Worm (Caenorhabditis elegans): ENCODE results near the gene fbxa-136.

The fbxa-136 gene

DNA sequence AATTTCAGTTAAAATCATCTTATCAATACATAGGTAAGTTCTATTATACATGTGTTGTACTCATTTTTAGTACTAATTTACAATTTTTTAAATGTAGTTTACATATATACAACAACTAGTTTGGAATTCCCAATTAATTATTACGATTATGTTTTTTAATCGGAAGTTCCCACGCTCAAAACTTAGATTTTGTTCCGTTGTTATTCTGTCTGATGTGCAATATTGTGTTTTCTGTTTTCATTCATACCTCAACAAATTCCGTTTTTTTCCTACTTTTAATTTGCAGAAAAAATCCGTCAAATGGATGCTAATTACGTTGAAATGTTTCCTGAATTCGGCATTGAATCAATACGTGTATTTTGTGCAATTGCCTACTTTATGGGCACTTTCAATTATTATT lies 14.5 kb upstream of the fbxa-136 start, which contains the start of gene srw-31:
Gene srw-31, plus strand, starts transcription at position 301 of the 400 bp plus-strand sequence.
- TF ChIP-seq lin-32 (GFP tag; optimal IDR thresholded peaks at IDR 0.05): no peak
- TF ChIP-seq mep-1 (tag; optimal IDR thresholded peaks at IDR 0.05): no peak
- no peak for TF ChIP-seq nhr-237 (tag; optimal IDR thresholded peaks at IDR 0.05)
- TF ChIP-seq unc-120 (tag; optimal IDR thresholded peaks at IDR 0.05; ENCODE audit: poor library complexity, severe bottlenecking): no peak
- TF ChIP-seq nhr-76 (tag; optimal IDR thresholded peaks at IDR 0.05): no peak

DNA sequence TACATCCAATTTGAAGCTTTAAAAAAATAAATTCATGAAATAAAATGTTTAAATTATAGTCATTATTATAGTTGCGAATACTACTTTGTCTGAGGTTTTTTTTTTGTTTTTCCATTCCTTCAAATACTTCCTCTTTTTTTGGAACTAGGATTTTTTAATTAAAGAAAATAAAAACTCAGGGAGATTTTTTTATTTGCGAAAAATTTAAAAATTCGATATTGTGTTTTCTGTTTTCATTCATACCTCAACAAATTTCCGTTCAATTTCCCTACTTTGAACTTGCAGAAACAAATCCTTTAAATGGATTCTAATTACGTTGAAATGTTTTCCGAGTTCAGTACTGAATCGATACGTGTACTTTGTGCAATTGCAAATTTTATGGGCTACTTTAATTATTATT lies 12.3 kb upstream of the fbxa-136 start, which contains the start of gene srw-32:
Gene srw-32, plus strand, starts transcription at position 301 of the 400 bp plus-strand sequence.
- TF ChIP-seq hlh-1 (tag; optimal IDR thresholded peaks at IDR 0.05): no peak
- no peak for TF ChIP-seq tbx-8 (GFP tag; optimal IDR thresholded peaks at IDR 0.05)
- TF ChIP-seq mab-5 (tag; optimal IDR thresholded peaks at IDR 0.05): no peak

DNA sequence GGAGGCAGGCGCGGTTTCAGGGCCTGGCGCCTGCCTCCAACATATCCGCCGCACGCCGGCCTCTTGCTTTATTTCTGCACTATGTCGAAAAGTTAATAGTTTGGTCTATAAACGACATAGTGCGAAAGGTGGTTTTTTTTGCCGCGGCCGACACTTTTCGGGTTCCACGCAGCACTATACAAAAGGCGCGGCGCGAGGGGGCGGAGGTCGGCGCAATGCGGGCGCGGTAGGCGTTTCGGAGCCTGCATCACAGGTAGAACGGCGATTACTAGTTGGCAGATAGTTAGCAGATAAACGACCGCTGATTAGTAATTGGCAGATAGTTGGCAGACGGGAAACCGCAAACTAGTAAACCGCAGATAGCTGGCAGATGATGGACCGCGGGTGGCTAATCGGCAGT lies 8.1 kb upstream of the fbxa-136 start:
- TF ChIP-seq M03D4.4 (tag; optimal IDR thresholded peaks at IDR 0.05): no peak
- no peak for TF ChIP-seq nhr-76 (tag; optimal IDR thresholded peaks at IDR 0.05)
- no peak for TF ChIP-seq elt-3 (tag; optimal IDR thresholded peaks at IDR 0.05)
- no peak for TF ChIP-seq ceh-43 (GFP tag; optimal IDR thresholded peaks at IDR 0.05)
- TF ChIP-seq unc-62 (GFP tag; optimal IDR thresholded peaks at IDR 0.05): no peak
- no peak for TF ChIP-seq flh-1 (GFP tag; optimal IDR thresholded peaks at IDR 0.05)
- no peak for TF ChIP-seq elt-1 (tag; optimal IDR thresholded peaks at IDR 0.05; ENCODE audit: borderline replicate concordance, insufficient read depth)
- no peak for TF ChIP-seq nhr-237 (tag; optimal IDR thresholded peaks at IDR 0.05)
- no peak for TF ChIP-seq ham-2 (GFP tag; optimal IDR thresholded peaks at IDR 0.05)
- no peak for TF ChIP-seq ztf-11 (tag; optimal IDR thresholded peaks at IDR 0.05)
- TF ChIP-seq pha-4 (tag; optimal IDR thresholded peaks at IDR 0.05): no peak

DNA sequence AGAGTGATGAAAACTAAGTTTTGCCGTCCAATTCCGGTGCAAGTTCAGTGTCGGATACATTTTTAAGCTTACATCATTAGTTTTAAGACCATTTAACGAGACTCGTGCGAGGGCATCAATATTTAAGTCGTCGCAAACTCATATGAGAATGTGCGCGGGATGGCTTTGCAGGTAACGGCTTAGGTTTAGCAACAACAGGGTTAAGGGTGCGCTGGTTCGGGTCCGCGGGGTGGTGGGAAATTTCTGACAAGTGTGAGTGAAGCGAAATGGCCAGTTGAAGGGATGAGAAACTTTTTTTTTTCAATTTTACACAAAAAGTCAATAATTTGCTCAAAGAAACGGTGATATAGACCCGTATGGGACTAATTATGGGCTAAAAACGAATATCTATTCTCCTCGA lies 7.0 kb upstream of the fbxa-136 start:
- TF ChIP-seq ceh-43 (GFP tag; optimal IDR thresholded peaks at IDR 0.05): no peak
- no peak for TF ChIP-seq elt-1 (tag; optimal IDR thresholded peaks at IDR 0.05; ENCODE audit: borderline replicate concordance, insufficient read depth)
- no peak for TF ChIP-seq lin-32 (GFP tag; optimal IDR thresholded peaks at IDR 0.05)
- no peak for TF ChIP-seq zip-8 (tag; optimal IDR thresholded peaks at IDR 0.05)
- no peak for TF ChIP-seq ceh-83 (GFP tag; optimal IDR thresholded peaks at IDR 0.05)
- TF ChIP-seq lsy-2 (tag; optimal IDR thresholded peaks at IDR 0.05): no peak
- no peak for TF ChIP-seq hlh-1 (tag; optimal IDR thresholded peaks at IDR 0.05)
- TF ChIP-seq mep-1 (tag; optimal IDR thresholded peaks at IDR 0.05): no peak
- no peak for TF ChIP-seq lin-13 (tag; optimal IDR thresholded peaks at IDR 0.05)
- no peak for TF ChIP-seq sptf-1 (tag; optimal IDR thresholded peaks at IDR 0.05)
- no peak for TF ChIP-seq tbx-8 (GFP tag; optimal IDR thresholded peaks at IDR 0.05)
- TF ChIP-seq M03D4.4 (tag; optimal IDR thresholded peaks at IDR 0.05): no peak
- no peak for TF ChIP-seq pha-4 (tag; optimal IDR thresholded peaks at IDR 0.05)

DNA sequence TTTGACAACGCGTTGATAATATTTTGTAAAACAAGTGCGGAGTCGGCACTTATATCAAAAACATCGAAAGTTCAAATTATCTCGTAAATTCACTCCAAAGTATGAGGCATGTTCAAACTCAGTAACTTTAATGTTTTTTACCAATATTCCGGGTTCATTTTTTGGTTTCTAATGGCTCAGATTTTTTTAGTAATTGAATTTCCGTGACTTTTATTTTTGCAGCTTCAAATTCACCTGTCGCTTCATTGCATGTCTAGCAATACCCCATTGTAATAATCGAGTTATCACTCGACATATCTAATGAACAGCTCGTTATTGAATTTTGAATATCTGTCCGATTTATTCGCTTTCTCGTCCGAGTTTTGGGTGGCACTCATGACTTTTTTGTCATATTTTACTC lies 6.9 kb downstream of the fbxa-136 start, which contains the start of gene srz-90:
Gene srz-90, plus strand, starts transcription at position 301 of the 400 bp plus-strand sequence.
- TF ChIP-seq hlh-1 (tag; optimal IDR thresholded peaks at IDR 0.05) (no peak), snpc-4 (tag; optimal IDR thresholded peaks at IDR 0.05) (no peak), nhr-237 (tag; optimal IDR thresholded peaks at IDR 0.05) (no peak), elt-1 (tag; optimal IDR thresholded peaks at IDR 0.05; ENCODE audit: borderline replicate concordance, insufficient read depth) (no peak), nhr-12 (tag; optimal IDR thresholded peaks at IDR 0.05) (no peak), tbx-8 (GFP tag; optimal IDR thresholded peaks at IDR 0.05) (no peak), mep-1 (tag; optimal IDR thresholded peaks at IDR 0.05) (no peak), blmp-1 (tag; optimal IDR thresholded peaks at IDR 0.05) (no peak), lin-13 (tag; optimal IDR thresholded peaks at IDR 0.05) (no peak), pha-4 (tag; optimal IDR thresholded peaks at IDR 0.05) (no peak)

DNA sequence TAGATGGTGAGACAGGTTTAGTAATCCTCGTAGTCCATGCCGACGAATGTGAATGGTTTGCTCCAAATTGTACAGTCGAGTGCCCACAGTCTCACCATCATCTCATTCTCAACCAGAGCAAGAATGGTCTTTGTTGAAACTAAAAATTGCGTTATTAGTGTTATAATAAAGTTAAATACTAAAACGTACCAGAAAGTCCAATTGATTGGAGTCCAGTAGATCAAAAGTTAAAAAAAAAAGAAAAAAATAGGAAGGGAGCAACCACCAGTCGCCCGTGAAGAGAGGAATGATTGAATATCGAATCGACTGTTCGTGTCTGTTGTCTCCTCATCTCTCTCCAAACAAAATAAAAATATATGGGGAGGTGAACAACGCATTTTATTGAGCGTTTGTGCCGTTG lies 9.7 kb downstream of the fbxa-136 start, which contains the start of gene C18D4.12:
Gene C18D4.12, minus strand, starts transcription at position 101 of the 400 bp plus-strand sequence.
- TF ChIP-seq sptf-1 (tag; optimal IDR thresholded peaks at IDR 0.05): no peak
- no peak for TF ChIP-seq sem-2 (GFP tag; optimal IDR thresholded peaks at IDR 0.05)
- no peak for TF ChIP-seq blmp-1 (tag; optimal IDR thresholded peaks at IDR 0.05)
- no peak for TF ChIP-seq unc-120 (tag; optimal IDR thresholded peaks at IDR 0.05; ENCODE audit: poor library complexity, severe bottlenecking)
- no peak for TF ChIP-seq ces-1 (GFP tag; optimal IDR thresholded peaks at IDR 0.05)
- no peak for TF ChIP-seq lin-32 (GFP tag; optimal IDR thresholded peaks at IDR 0.05)
- TF ChIP-seq hlh-1 (tag; optimal IDR thresholded peaks at IDR 0.05): no peak
- TF ChIP-seq nhr-12 (tag; optimal IDR thresholded peaks at IDR 0.05): no peak
- no peak for TF ChIP-seq nhr-237 (tag; optimal IDR thresholded peaks at IDR 0.05)
- TF ChIP-seq elt-3 (tag; optimal IDR thresholded peaks at IDR 0.05): no peak
- no peak for TF ChIP-seq nhr-2 (tag; optimal IDR thresholded peaks at IDR 0.05)
- no peak for TF ChIP-seq lsy-2 (tag; optimal IDR thresholded peaks at IDR 0.05)
- TF ChIP-seq ham-2 (GFP tag; optimal IDR thresholded peaks at IDR 0.05): no peak
- TF ChIP-seq cnd-1 (tag; optimal IDR thresholded peaks at IDR 0.05): no peak
- no peak for TF ChIP-seq zip-8 (tag; optimal IDR thresholded peaks at IDR 0.05)

Measured in whole organism, mixed stage, embryonic.